Fruit fly (Drosophila melanogaster): ENCODE data around the gene CG13310.

DNA sequence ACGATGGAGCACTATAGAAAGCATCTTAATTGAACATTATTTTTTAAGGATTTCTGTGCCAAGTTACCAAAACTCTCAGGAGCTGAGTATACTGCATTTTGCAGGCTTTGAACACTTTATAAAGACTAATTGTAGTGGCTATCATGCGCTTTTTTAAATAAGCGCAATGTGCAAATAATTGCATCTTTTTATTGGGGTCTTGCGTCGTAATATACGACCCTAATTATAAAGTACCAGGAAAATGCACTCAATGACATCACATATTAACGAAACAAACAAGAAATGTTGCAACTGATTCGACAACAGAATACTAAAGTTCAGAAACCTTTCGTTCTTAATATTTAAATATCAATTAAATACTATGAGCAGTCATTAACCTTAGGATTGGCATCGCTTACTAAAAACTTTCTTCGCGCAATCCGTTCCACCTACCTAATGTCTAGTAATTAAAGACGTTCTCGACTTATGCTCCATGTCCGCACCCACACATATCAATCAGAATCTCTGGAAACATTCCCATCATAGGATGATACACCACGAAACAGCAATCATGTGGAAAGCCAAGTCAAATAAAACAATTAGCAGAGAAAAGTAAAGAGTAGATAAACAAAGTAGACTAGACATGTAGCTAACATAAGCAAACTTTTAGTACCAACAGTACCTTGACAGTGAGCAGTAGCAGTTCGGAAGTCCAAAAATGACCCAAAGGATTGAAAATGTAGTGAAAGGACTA, 3.9 kb upstream of the CG13310 start, which contains the start of the genes CG32023 and CG34427:
- TF ChIP-seq h (optimal IDR thresholded peaks at IDR 0.05): no peak
- no peak for TF ChIP-seq Myc (optimal IDR thresholded peaks at IDR 0.05)
- no peak for TF ChIP-seq insv (optimal IDR thresholded peaks at IDR 0.05)
- TF ChIP-seq Sin3A (optimal IDR thresholded peaks at IDR 0.05): no peak
- no peak for TF ChIP-seq psq (optimal IDR thresholded peaks at IDR 0.05)
- no peak for TF ChIP-seq ttk (optimal IDR thresholded peaks at IDR 0.05)

All from Kc167 (cell line).